Worm (Caenorhabditis elegans) whole organism, young adult: ENCODE measurements around the gene srh-31.

Source experiments
- F52B5.7 ChIP-seq: sonication (generic microtip); optimal IDR thresholded peaks from 2 replicates; lab custom pipeline; 2016; ENCODE audit warnings: mild to moderate bottlenecking, missing genetic modification characterization, missing compliant biosample characterization
- Y95B8A.8 ChIP-seq: fragments of 200-800 bp; sonication (Bioruptor generic); IDR thresholded peaks from 2 replicates; pipeline ENCODE4 v1.3.6; 2022; ENCODE audit warnings: missing genetic modification reagents, missing genetic modification characterization, missing compliant biosample characterization

DNA sequence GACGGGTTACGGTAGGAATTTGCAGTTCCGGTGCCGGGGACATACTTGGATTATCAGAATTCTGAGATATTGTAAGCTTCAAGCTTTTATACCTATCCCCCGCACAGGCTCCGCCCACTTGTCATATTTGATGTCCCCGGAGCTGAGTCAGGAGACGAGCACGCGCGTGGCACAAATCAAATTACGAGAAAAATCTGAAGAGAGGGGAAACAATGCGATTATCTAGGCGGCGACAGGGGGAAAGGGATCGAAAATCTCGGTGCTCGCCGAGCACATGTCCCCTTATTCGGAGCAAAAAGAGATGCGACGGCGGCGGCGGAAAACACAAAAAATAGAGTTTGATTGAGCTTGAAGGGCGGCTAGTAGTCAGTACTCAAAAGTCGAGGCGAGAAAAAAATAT, 42.1 kb downstream of the srh-31 start, which contains the start of gene R12G8.1:
- TF ChIP-seq F52B5.7 (no peak), Y95B8A.8 (no peak)
